Worm (Caenorhabditis elegans): ENCODE measurements around the gene subs-4.
A peak's percentile ranks its signal among the peaks of the same experiment; 100 is the strongest.

The subs-4 gene

DNA sequence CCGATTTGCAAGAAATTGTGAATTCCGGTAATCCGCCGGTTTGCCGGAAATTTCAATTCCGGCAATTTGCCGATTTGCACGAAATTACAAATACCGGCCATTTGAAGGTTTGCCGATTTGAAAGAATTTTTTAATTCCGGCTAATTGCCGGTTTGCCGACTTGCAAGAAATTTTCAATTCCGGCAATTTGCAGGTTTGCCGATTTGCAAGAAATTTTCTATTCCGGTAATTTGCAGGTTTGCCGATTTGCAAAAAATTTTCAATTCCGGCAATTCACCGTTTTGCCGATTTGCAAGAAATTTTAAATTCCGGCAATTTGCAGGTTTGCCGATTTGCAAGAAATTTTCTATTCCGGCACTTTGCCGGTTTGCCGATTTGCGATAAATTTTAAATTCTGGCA, 52.8 kb downstream of the subs-4 start:
- TF ChIP-seq ceh-45 (GFP tag; IDR thresholded peaks at IDR 0.05) = peak; percentile 32; the same call in 1 of the 2 replicates
